Worm (Caenorhabditis elegans) whole organism, midembryonic: ENCODE results near the gene cest-6.

Experiments used
- T22C8.4 ChIP-seq: fragments of 200-800 bp; sonication (Bioruptor generic); IDR thresholded peaks from 2 replicates; pipeline ENCODE4 v1.3.6; 2022; ENCODE audit warnings: missing genetic modification characterization, missing compliant biosample characterization
- cog-1 ChIP-seq: sonication (generic microtip); optimal IDR thresholded peaks from 2 replicates; lab custom pipeline; 2016; ENCODE audit warnings: missing genetic modification characterization, missing compliant biosample characterization
- flt-1 ChIP-seq: fragments of 200-800 bp; sonication (Bioruptor generic); IDR thresholded peaks from 2 replicates; pipeline ENCODE4 v1.3.6; 2022; ENCODE audit warnings: missing genetic modification characterization, missing compliant biosample characterization
- klf-2 ChIP-seq: fragments of 200-800 bp; sonication (Bioruptor generic); conservative IDR thresholded peaks from 2 replicates; pipeline ENCODE4 v1.3.6; 2022; ENCODE audit warnings: missing genetic modification reagents, missing genetic modification characterization, missing compliant biosample characterization
- med-1 ChIP-seq: sonication (generic microtip); optimal IDR thresholded peaks from 2 replicates; lab custom pipeline; 2017; ENCODE audit warnings: missing genetic modification characterization, mild to moderate bottlenecking, missing compliant biosample characterization, antibody characterized with exemption, missing genetic modification reagents; ENCODE audit not compliant: insufficient read depth
- ref-1 ChIP-seq: fragments of 200-800 bp; sonication (Bioruptor generic); conservative IDR thresholded peaks from 2 replicates; pipeline ENCODE4 v1.3.6; 2022; ENCODE audit warnings: missing genetic modification reagents, missing genetic modification characterization, missing compliant biosample characterization
- tab-1 ChIP-seq: fragments of 200-800 bp; sonication (Bioruptor generic); IDR thresholded peaks from 2 replicates; pipeline ENCODE4 v1.3.6; 2022; ENCODE audit warnings: missing genetic modification characterization, missing compliant biosample characterization
- ztf-23 ChIP-seq: fragments of 200-800 bp; sonication (Bioruptor generic); IDR thresholded peaks from 2 replicates; pipeline ENCODE4 v1.3.6; 2022; ENCODE audit warnings: missing genetic modification reagents, missing genetic modification characterization, missing compliant biosample characterization
- ztf-29 ChIP-seq: fragments of 200-800 bp; sonication (Bioruptor generic); IDR thresholded peaks from 2 replicates; pipeline ENCODE4 v1.3.6; 2022; ENCODE audit warnings: missing genetic modification reagents, missing genetic modification characterization, missing compliant biosample characterization

The cest-6 gene

ce11 chrIV:6956668-6957067 lies 28.4 kb upstream of the cest-6 start:
- TF ChIP-seq T22C8.4 (GFP tag; lab: Robert Waterston, UW) = no peak

- TF ChIP-seq flt-1 (no peak), T22C8.4 (GFP tag; lab: Robert Waterston, UW) (no peak), ztf-29 (GFP tag; lab: Robert Waterston, UW) (no peak), cog-1 (no peak), ref-1 (GFP tag; lab: Robert Waterston, UW) (no peak), tab-1 (GFP tag; lab: Robert Waterston, UW) (no peak), ztf-23 (GFP tag; lab: Robert Waterston, UW) (no peak), med-1 (GFP tag; lab: Kevin White, UChicago) (no peak), klf-2 (GFP tag; lab: Robert Waterston, UW) (no peak)
Observed at ce11 chrIV:6954682-6955081, 26.4 kb upstream of the cest-6 start.

ce11 chrIV:6951259-6951658 lies 22.9 kb upstream of the cest-6 start:
- TF ChIP-seq klf-2 (GFP tag; lab: Robert Waterston, UW) = no peak
- TF ChIP-seq ztf-29 (GFP tag; lab: Robert Waterston, UW) = no peak
- no peak for TF ChIP-seq tab-1 (GFP tag; lab: Robert Waterston, UW)
- no peak for TF ChIP-seq ref-1 (GFP tag; lab: Robert Waterston, UW)

- TF ChIP-seq ztf-23 (GFP tag; lab: Robert Waterston, UW) (no peak), klf-2 (GFP tag; lab: Robert Waterston, UW) (no peak), med-1 (GFP tag; lab: Kevin White, UChicago) (no peak), flt-1 (no peak), ref-1 (GFP tag; lab: Robert Waterston, UW) (no peak), tab-1 (GFP tag; lab: Robert Waterston, UW) (no peak), T22C8.4 (GFP tag; lab: Robert Waterston, UW) (no peak), ztf-29 (GFP tag; lab: Robert Waterston, UW) (no peak), cog-1 (no peak)
Observed at ce11 chrIV:6946832-6947231, 18.5 kb upstream of the cest-6 start.

ce11 chrIV:6941101-6941500 lies 12.8 kb upstream of the cest-6 start:
- no peak for TF ChIP-seq cog-1
- TF ChIP-seq T22C8.4 (GFP tag; lab: Robert Waterston, UW) = no peak
- TF ChIP-seq tab-1 (GFP tag; lab: Robert Waterston, UW) = no peak
- no peak for TF ChIP-seq ref-1 (GFP tag; lab: Robert Waterston, UW)
- no peak for TF ChIP-seq ztf-23 (GFP tag; lab: Robert Waterston, UW)
- no peak for TF ChIP-seq ztf-29 (GFP tag; lab: Robert Waterston, UW)
- no peak for TF ChIP-seq med-1 (GFP tag; lab: Kevin White, UChicago)
- TF ChIP-seq klf-2 (GFP tag; lab: Robert Waterston, UW) = no peak

- no peak for TF ChIP-seq ztf-23 (GFP tag; lab: Robert Waterston, UW)
- TF ChIP-seq klf-2 (GFP tag; lab: Robert Waterston, UW) = no peak
- TF ChIP-seq cog-1 = no peak
- no peak for TF ChIP-seq med-1 (GFP tag; lab: Kevin White, UChicago)
- TF ChIP-seq flt-1 = no peak
- TF ChIP-seq tab-1 (GFP tag; lab: Robert Waterston, UW) = no peak
- TF ChIP-seq ztf-29 (GFP tag; lab: Robert Waterston, UW) = no peak
- TF ChIP-seq ref-1 (GFP tag; lab: Robert Waterston, UW) = no peak
- no peak for TF ChIP-seq T22C8.4 (GFP tag; lab: Robert Waterston, UW)
Observed at ce11 chrIV:6937548-6937947, 9.2 kb upstream of the cest-6 start, which contains the start of gene npr-12. TSS of gene npr-12 (minus strand) at chrIV:6937648.

ce11 chrIV:6925520-6925919 lies 2.8 kb downstream of the cest-6 start:
- TF ChIP-seq med-1 (GFP tag; lab: Kevin White, UChicago) (no peak), klf-2 (GFP tag; lab: Robert Waterston, UW) (no peak), ztf-29 (GFP tag; lab: Robert Waterston, UW) (no peak), tab-1 (GFP tag; lab: Robert Waterston, UW) (no peak), flt-1 (no peak), T22C8.4 (GFP tag; lab: Robert Waterston, UW) (no peak), ztf-23 (GFP tag; lab: Robert Waterston, UW) (no peak), ref-1 (GFP tag; lab: Robert Waterston, UW) (no peak), cog-1 (no peak)

ce11 chrIV:6923070-6923469 lies 5.2 kb downstream of the cest-6 start, which contains the start of gene T22D1.1:
TSS of gene T22D1.1 (plus strand) at chrIV:6923370.
- no peak for TF ChIP-seq tab-1 (GFP tag; lab: Robert Waterston, UW)
- TF ChIP-seq ref-1 (GFP tag; lab: Robert Waterston, UW) = no peak
- TF ChIP-seq T22C8.4 (GFP tag; lab: Robert Waterston, UW) = no peak
- no peak for TF ChIP-seq med-1 (GFP tag; lab: Kevin White, UChicago)
- no peak for TF ChIP-seq cog-1
- TF ChIP-seq klf-2 (GFP tag; lab: Robert Waterston, UW) = no peak
- no peak for TF ChIP-seq ztf-29 (GFP tag; lab: Robert Waterston, UW)
- TF ChIP-seq flt-1 = no peak
- no peak for TF ChIP-seq ztf-23 (GFP tag; lab: Robert Waterston, UW)

- TF ChIP-seq tab-1 (GFP tag; lab: Robert Waterston, UW) = no peak
Observed at ce11 chrIV:6920063-6920462, 8.3 kb downstream of the cest-6 start, which contains the start of gene T22D1.18. TSS of gene T22D1.18 (minus strand) at chrIV:6920163.

ce11 chrIV:6919318-6919717 lies 9.0 kb downstream of the cest-6 start, which contains the start of gene ruvb-2:
TSS of gene ruvb-2 (minus strand) at chrIV:6919406.
- 0 out of 2 replicates have a peak, but pooled peaks have one; percentile 18 for TF ChIP-seq ztf-23 (GFP tag; lab: Robert Waterston, UW)
- TF ChIP-seq med-1 (GFP tag; lab: Kevin White, UChicago) = no peak
- peak; percentile 17 for TF ChIP-seq cog-1
